Worm (Caenorhabditis elegans): ENCODE data around the gene ZK1320.5.
A peak's percentile ranks its signal among the peaks of the same experiment; 100 is the strongest.

Gene ZK1320.5

ce11 chrII:9646122-9646555 is 19.3 kb downstream of the ZK1320.5 start (continued):
- peak; percentile 40 for TF ChIP-seq hlh-6 (tag; optimal IDR thresholded peaks at IDR 0.05)
- TF ChIP-seq ceh-30 (tag; optimal IDR thresholded peaks at IDR 0.05): peak; percentile 58
- no peak for TF ChIP-seq ceh-22 (tag; optimal IDR thresholded peaks at IDR 0.05)
- TF ChIP-seq pros-1 (tag; optimal IDR thresholded peaks at IDR 0.05): peak; percentile 78
- peak; percentile 47 for TF ChIP-seq ceh-14 (tag; optimal IDR thresholded peaks at IDR 0.05)
- peak; percentile 18 for TF ChIP-seq ets-4 (tag; optimal IDR thresholded peaks at IDR 0.05)
- peak; percentile 47 for TF ChIP-seq C08G9.2 (tag; optimal IDR thresholded peaks at IDR 0.05)
- no peak for TF ChIP-seq hlh-8 (tag; optimal IDR thresholded peaks at IDR 0.05)
- TF ChIP-seq nhr-232 (tag; optimal IDR thresholded peaks at IDR 0.05): no peak
- TF ChIP-seq sox-4 (tag; optimal IDR thresholded peaks at IDR 0.05): no peak
- TF ChIP-seq fkh-6 (tag; optimal IDR thresholded peaks at IDR 0.05): no peak
- TF ChIP-seq tbx-2 (tag; optimal IDR thresholded peaks at IDR 0.05): peak; percentile 66
- TF ChIP-seq ceh-48 (tag; optimal IDR thresholded peaks at IDR 0.05): peak; percentile 80
- TF ChIP-seq rnt-1 (tag; optimal IDR thresholded peaks at IDR 0.05): peak; percentile 59
- no peak for TF ChIP-seq sox-2 (GFP tag; IDR thresholded peaks at IDR 0.05)
- TF ChIP-seq lin-11 (tag; optimal IDR thresholded peaks at IDR 0.05): no peak
- TF ChIP-seq tbx-7 (tag; optimal IDR thresholded peaks at IDR 0.05): no peak
- peak; percentile 56 for TF ChIP-seq ceh-18 (tag; optimal IDR thresholded peaks at IDR 0.05)
- no peak for TF ChIP-seq gmeb-2 (tag; optimal IDR thresholded peaks at IDR 0.05)
- peak; percentile 87 for TF ChIP-seq ceh-31 (tag; optimal IDR thresholded peaks at IDR 0.05)
- TF ChIP-seq T23F11.4 (GFP tag; optimal IDR thresholded peaks at IDR 0.05): no peak
- TF ChIP-seq nfya-1 (tag; optimal IDR thresholded peaks at IDR 0.05): peak; percentile 89
- TF ChIP-seq pat-9 (tag; optimal IDR thresholded peaks at IDR 0.05): no peak
- no peak for TF ChIP-seq ahr-1 (tag; optimal IDR thresholded peaks at IDR 0.05)
- TF ChIP-seq odd-2 (tag; optimal IDR thresholded peaks at IDR 0.05): no peak
- TF ChIP-seq nhr-11 (tag; optimal IDR thresholded peaks at IDR 0.05): no peak
- TF ChIP-seq fax-1 (tag; optimal IDR thresholded peaks at IDR 0.05): no peak
- TF ChIP-seq eyg-1 (tag; optimal IDR thresholded peaks at IDR 0.05): no peak
- no peak for TF ChIP-seq ama-1 (optimal IDR thresholded peaks at IDR 0.05)
- TF ChIP-seq che-1 (tag; optimal IDR thresholded peaks at IDR 0.05): no peak
- no peak for TF ChIP-seq pha-4 (tag; optimal IDR thresholded peaks at IDR 0.05)
- peak; percentile 77 for TF ChIP-seq unc-55 (GFP tag; optimal IDR thresholded peaks at IDR 0.05)
- TF ChIP-seq Y22D7AL.16 (tag; optimal IDR thresholded peaks at IDR 0.05): no peak

ce11 chrII:9644940-9645634 is 20.4 kb downstream of the ZK1320.5 start:
- TF ChIP-seq T23F11.4 (GFP tag; optimal IDR thresholded peaks at IDR 0.05): no peak
- no peak for TF ChIP-seq ref-2 (tag; optimal IDR thresholded peaks at IDR 0.05)
- TF ChIP-seq elt-2 (tag; optimal IDR thresholded peaks at IDR 0.05): peak; percentile 46
- TF ChIP-seq nfya-1 (tag; optimal IDR thresholded peaks at IDR 0.05): no peak
- TF ChIP-seq ceh-30 (tag; optimal IDR thresholded peaks at IDR 0.05): no peak
- TF ChIP-seq rnt-1 (tag; optimal IDR thresholded peaks at IDR 0.05): peak; percentile 77
- no peak for TF ChIP-seq pha-4 (tag; optimal IDR thresholded peaks at IDR 0.05)
- TF ChIP-seq unc-55 (GFP tag; optimal IDR thresholded peaks at IDR 0.05): peak; percentile 39
- no peak for TF ChIP-seq ceh-31 (tag; optimal IDR thresholded peaks at IDR 0.05)

ce11 chrII:9644438-9644837 is 21.0 kb downstream of the ZK1320.5 start, which contains the start of gene fzr-1:
fzr-1 (minus strand) TSS chrII:9644466.
- TF ChIP-seq eyg-1 (tag; optimal IDR thresholded peaks at IDR 0.05) (no peak), elt-2 (tag; optimal IDR thresholded peaks at IDR 0.05) (peak; percentile 16)

ce11 chrII:9636300-9636699 is 29.2 kb downstream of the ZK1320.5 start, which contains the start of gene ZK1307.7:
ZK1307.7 (plus strand) TSS chrII:9636600.
- no peak for TF ChIP-seq ceh-48 (tag; optimal IDR thresholded peaks at IDR 0.05)
- TF ChIP-seq nhr-11 (tag; optimal IDR thresholded peaks at IDR 0.05): no peak
- no peak for TF ChIP-seq unc-3 (GFP tag; conservative IDR thresholded peaks at IDR 0.05)
- TF ChIP-seq unc-3 (tag; optimal IDR thresholded peaks at IDR 0.05): no peak
- TF ChIP-seq pros-1 (tag; optimal IDR thresholded peaks at IDR 0.05): no peak
- no peak for TF ChIP-seq F13H6.1 (tag; optimal IDR thresholded peaks at IDR 0.05)
- TF ChIP-seq ceh-14 (tag; optimal IDR thresholded peaks at IDR 0.05): no peak
